Worm (Caenorhabditis elegans): ENCODE measurements around the gene F47F2.3.

Gene F47F2.3

ce11 chrX:3911280-3911679 is 15.8 kb upstream of the F47F2.3 start, which contains the start of gene T22B2.5:
TSS of gene T22B2.5 (minus strand) at chrX:3911380.
- TF ChIP-seq mep-1 (tag; optimal IDR thresholded peaks at IDR 0.05), result no peak
- TF ChIP-seq tbx-8 (GFP tag; optimal IDR thresholded peaks at IDR 0.05), result no peak
- TF ChIP-seq ham-2 (GFP tag; optimal IDR thresholded peaks at IDR 0.05), result no peak
- TF ChIP-seq unc-62 (GFP tag; optimal IDR thresholded peaks at IDR 0.05), result no peak
- TF ChIP-seq bed-3 (GFP tag; optimal IDR thresholded peaks at IDR 0.05), result no peak
- TF ChIP-seq M03D4.4 (tag; optimal IDR thresholded peaks at IDR 0.05), result no peak
- TF ChIP-seq ztf-11 (tag; optimal IDR thresholded peaks at IDR 0.05), result no peak
- no peak for TF ChIP-seq lsy-2 (tag; optimal IDR thresholded peaks at IDR 0.05)
- TF ChIP-seq sptf-1 (tag; optimal IDR thresholded peaks at IDR 0.05), result no peak
- TF ChIP-seq elt-1 (tag; optimal IDR thresholded peaks at IDR 0.05; ENCODE audit: borderline replicate concordance, insufficient read depth), result no peak

ce11 chrX:3904568-3904967 is 9.1 kb upstream of the F47F2.3 start, which contains the start of gene sup-12:
TSS of gene sup-12 (plus strand) at chrX:3904584.
- no peak for TF ChIP-seq nhr-76 (tag; optimal IDR thresholded peaks at IDR 0.05)
- TF ChIP-seq ceh-83 (GFP tag; optimal IDR thresholded peaks at IDR 0.05), result no peak
- no peak for TF ChIP-seq cnd-1 (tag; optimal IDR thresholded peaks at IDR 0.05)
- TF ChIP-seq mep-1 (tag; optimal IDR thresholded peaks at IDR 0.05), result no peak
- TF ChIP-seq snpc-4 (tag; optimal IDR thresholded peaks at IDR 0.05), result no peak

ce11 chrX:3901389-3901788 is 5.9 kb upstream of the F47F2.3 start:
- TF ChIP-seq nhr-237 (tag; optimal IDR thresholded peaks at IDR 0.05) (no peak), ces-1 (GFP tag; optimal IDR thresholded peaks at IDR 0.05) (peak; percentile 96)

- TF ChIP-seq lsy-2 (tag; optimal IDR thresholded peaks at IDR 0.05) (no peak), elt-1 (tag; optimal IDR thresholded peaks at IDR 0.05; ENCODE audit: borderline replicate concordance, insufficient read depth) (no peak), sptf-1 (tag; optimal IDR thresholded peaks at IDR 0.05) (peak; percentile 20), ztf-11 (tag; optimal IDR thresholded peaks at IDR 0.05) (no peak), lin-13 (tag; optimal IDR thresholded peaks at IDR 0.05) (no peak), nhr-12 (tag; optimal IDR thresholded peaks at IDR 0.05) (no peak), unc-62 (GFP tag; optimal IDR thresholded peaks at IDR 0.05) (peak; percentile 76), nhr-76 (tag; optimal IDR thresholded peaks at IDR 0.05) (no peak), mab-5 (tag; optimal IDR thresholded peaks at IDR 0.05) (no peak), tbx-8 (GFP tag; optimal IDR thresholded peaks at IDR 0.05) (no peak), unc-120 (tag; optimal IDR thresholded peaks at IDR 0.05; ENCODE audit: poor library complexity, severe bottlenecking) (peak; percentile 81), ceh-83 (GFP tag; optimal IDR thresholded peaks at IDR 0.05) (no peak), mls-2 (tag; optimal IDR thresholded peaks at IDR 0.05) (no peak), lin-32 (GFP tag; optimal IDR thresholded peaks at IDR 0.05) (no peak), ceh-43 (GFP tag; optimal IDR thresholded peaks at IDR 0.05) (no peak), M03D4.4 (tag; optimal IDR thresholded peaks at IDR 0.05) (peak; percentile 42), elt-3 (tag; optimal IDR thresholded peaks at IDR 0.05) (no peak), flh-1 (GFP tag; optimal IDR thresholded peaks at IDR 0.05) (no peak), nhr-237 (tag; optimal IDR thresholded peaks at IDR 0.05) (no peak), sem-2 (GFP tag; optimal IDR thresholded peaks at IDR 0.05) (no peak), pha-4 (tag; optimal IDR thresholded peaks at IDR 0.05) (no peak), snpc-4 (tag; optimal IDR thresholded peaks at IDR 0.05) (no peak), zip-8 (tag; optimal IDR thresholded peaks at IDR 0.05) (no peak), blmp-1 (tag; optimal IDR thresholded peaks at IDR 0.05) (no peak), cnd-1 (tag; optimal IDR thresholded peaks at IDR 0.05) (no peak), unc-39 (tag; optimal IDR thresholded peaks at IDR 0.05) (no peak), nhr-2 (tag; optimal IDR thresholded peaks at IDR 0.05) (no peak), hlh-1 (tag; optimal IDR thresholded peaks at IDR 0.05) (peak; percentile 100), nhr-28 (tag; optimal IDR thresholded peaks at IDR 0.05) (no peak), ham-2 (GFP tag; optimal IDR thresholded peaks at IDR 0.05) (no peak), ceh-39 (tag; optimal IDR thresholded peaks at IDR 0.05) (no peak), mep-1 (tag; optimal IDR thresholded peaks at IDR 0.05) (no peak), ces-1 (GFP tag; optimal IDR thresholded peaks at IDR 0.05) (no peak), drap-1 (GFP tag; optimal IDR thresholded peaks at IDR 0.05) (no peak), bed-3 (GFP tag; optimal IDR thresholded peaks at IDR 0.05) (no peak)
These were observed 5.2 kb upstream of the F47F2.3 start for ce11 chrX:3900715-3901114.

All from whole organism, mixed stage, embryonic.